Worm (Caenorhabditis elegans): ENCODE results near the gene skr-8.

skr-8 gene

DNA sequence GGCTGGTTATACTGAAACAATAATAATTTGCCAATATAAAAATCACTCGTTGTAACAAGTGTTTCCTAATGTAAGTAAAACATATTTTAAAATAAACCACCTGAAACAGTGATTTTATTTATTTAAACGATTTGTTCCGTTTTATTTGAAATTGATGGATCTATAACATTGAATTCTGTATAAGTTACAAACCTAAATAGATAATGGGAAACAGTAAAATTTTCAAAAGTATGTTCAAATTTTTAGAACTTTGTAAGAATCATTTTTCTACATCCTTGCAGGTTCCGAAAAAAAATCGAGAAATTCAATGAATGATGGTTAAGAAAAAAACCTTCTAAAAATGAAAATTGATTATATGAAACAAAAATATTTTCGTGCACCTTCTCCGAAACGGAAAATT lies 27.9 kb upstream of the skr-8 start:
- TF ChIP-seq lin-11 (tag; optimal IDR thresholded peaks at IDR 0.05) (no peak), ztf-4 (tag; optimal IDR thresholded peaks at IDR 0.05) (no peak), blmp-1 (tag; optimal IDR thresholded peaks at IDR 0.05; ENCODE audit: insufficient read depth) (no peak), fos-1 (tag; optimal IDR thresholded peaks at IDR 0.05) (no peak), nhr-25 (tag; optimal IDR thresholded peaks at IDR 0.05) (no peak), mdl-1 (tag; optimal IDR thresholded peaks at IDR 0.05) (no peak), alr-1 (tag; optimal IDR thresholded peaks at IDR 0.05) (no peak), ceh-16 (tag; optimal IDR thresholded peaks at IDR 0.05) (no peak), nhr-77 (tag; optimal IDR thresholded peaks at IDR 0.05) (no peak)

DNA sequence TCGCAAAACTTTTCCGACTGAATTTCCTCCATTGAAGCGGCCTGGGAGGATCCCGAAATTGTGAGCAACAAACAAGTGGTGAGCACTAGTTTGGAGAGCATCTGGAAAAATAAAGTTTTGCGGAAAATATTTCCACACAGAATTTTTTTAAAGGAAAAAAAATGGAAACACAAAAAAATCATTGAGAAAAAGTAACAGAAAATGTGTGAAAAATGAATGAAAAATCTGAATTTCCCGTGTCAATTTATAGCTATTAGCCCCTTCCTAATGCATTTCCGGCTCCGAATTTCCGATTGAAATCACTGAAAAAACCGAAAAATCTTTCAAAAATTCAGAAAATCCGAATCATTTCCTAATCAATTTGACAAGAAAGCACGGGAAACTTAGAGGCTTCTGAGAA lies 26.2 kb upstream of the skr-8 start, which contains the start of gene flp-17:
TSS of gene flp-17 (minus strand) at position 101 of the 400 bp plus-strand sequence.
- TF ChIP-seq nhr-129 (tag; optimal IDR thresholded peaks at IDR 0.05) (no peak), blmp-1 (tag; optimal IDR thresholded peaks at IDR 0.05; ENCODE audit: insufficient read depth) (no peak), nhr-77 (tag; optimal IDR thresholded peaks at IDR 0.05) (no peak), peb-1 (tag; optimal IDR thresholded peaks at IDR 0.05) (no peak)

DNA sequence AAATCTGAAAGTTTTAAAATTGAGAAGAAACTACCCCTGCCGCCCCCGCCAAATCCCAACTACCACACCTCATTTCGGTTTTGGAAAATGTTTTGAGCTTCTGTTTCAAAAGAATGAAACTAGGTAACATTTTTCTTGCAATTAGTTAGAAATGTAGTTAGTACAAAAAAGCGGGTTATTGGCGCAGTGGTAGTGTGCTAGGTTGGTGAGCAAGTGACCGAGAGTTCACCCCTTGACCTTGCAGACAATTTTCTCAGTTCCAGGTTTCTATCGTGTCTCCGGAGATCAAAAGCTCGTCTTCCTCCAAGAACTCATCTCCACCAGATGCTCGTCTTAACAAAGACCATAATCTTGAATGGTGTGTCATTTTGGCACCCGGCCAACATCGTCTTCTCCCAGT lies 23.6 kb upstream of the skr-8 start:
- no peak for TF ChIP-seq unc-55 (GFP tag; optimal IDR thresholded peaks at IDR 0.05)
- TF ChIP-seq unc-39 (tag; optimal IDR thresholded peaks at IDR 0.05): no peak
- no peak for TF ChIP-seq lin-39 (tag; optimal IDR thresholded peaks at IDR 0.05)
- TF ChIP-seq nhr-129 (tag; optimal IDR thresholded peaks at IDR 0.05): no peak
- TF ChIP-seq sem-4 (tag; optimal IDR thresholded peaks at IDR 0.05): no peak
- TF ChIP-seq sma-9 (GFP tag; optimal IDR thresholded peaks at IDR 0.05): no peak
- no peak for TF ChIP-seq sma-9 (tag; optimal IDR thresholded peaks at IDR 0.05)

DNA sequence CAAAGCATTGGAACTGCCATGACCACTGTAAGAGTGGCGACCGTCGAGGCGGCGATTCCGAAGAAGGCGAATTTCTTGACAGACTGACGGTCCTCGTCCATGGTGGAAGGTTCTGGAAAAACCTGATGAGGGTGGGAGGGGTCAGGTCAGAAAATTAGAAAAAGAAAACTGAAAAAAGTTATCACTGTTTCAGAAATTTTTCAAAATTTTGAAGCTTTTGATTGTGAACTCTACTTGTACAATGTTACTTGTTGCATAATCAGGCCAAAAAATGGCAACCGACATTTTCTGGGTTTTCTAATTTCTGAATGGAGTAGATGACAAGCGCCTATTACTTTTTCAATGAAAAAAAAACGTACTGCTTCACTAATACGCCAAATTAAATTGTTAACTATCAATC lies 18.0 kb upstream of the skr-8 start, which contains the start of gene col-138:
TSS of gene col-138 (minus strand) at position 101 of the 400 bp plus-strand sequence.
- TF ChIP-seq crh-2 (tag; optimal IDR thresholded peaks at IDR 0.05) (no peak), mdl-1 (tag; optimal IDR thresholded peaks at IDR 0.05) (no peak), gmeb-1 (tag; optimal IDR thresholded peaks at IDR 0.05) (no peak), nhr-237 (tag; optimal IDR thresholded peaks at IDR 0.05) (no peak), R02D3.7 (tag; optimal IDR thresholded peaks at IDR 0.05) (no peak), aly-2 (tag; optimal IDR thresholded peaks at IDR 0.05) (no peak), unc-55 (GFP tag; optimal IDR thresholded peaks at IDR 0.05) (no peak)

DNA sequence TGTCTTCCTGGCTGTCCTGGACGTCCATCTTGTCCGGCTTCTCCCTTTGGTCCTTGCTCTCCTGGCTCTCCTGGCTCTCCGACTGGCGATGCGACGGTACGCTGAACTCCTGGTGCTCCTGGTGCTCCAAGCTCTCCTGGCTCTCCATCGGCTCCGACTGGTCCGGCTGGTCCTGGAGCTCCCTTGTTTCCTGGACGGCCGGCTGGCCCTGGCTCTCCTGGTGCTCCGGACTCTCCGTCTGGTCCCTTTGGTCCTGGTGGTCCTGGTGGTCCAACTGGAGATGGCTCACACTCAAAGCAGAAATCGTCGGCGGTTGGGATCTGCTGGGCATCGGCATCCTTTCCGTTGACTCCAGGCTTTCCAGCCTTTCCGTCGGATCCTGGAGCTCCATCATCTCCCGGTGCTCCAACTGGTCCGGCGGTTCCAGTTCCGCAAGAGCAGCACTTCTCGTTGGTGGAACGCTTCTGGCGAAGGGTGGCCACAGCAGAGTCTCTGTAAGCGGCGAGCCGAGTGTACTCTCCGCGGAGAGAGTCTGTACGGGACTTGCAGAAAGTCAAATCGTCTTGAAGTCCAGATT lies 17.5 kb upstream of the skr-8 start:
- TF ChIP-seq ztf-4 (tag; optimal IDR thresholded peaks at IDR 0.05) (no peak), nhr-6 (tag; optimal IDR thresholded peaks at IDR 0.05) (no peak), ceh-82 (tag; optimal IDR thresholded peaks at IDR 0.05) (no peak), unc-55 (GFP tag; optimal IDR thresholded peaks at IDR 0.05) (no peak), unc-39 (tag; optimal IDR thresholded peaks at IDR 0.05) (no peak), zag-1 (tag; optimal IDR thresholded peaks at IDR 0.05) (no peak), nhr-12 (tag; optimal IDR thresholded peaks at IDR 0.05) (no peak), ztf-1 (GFP tag; conservative IDR thresholded peaks at IDR 0.05) (no peak), ZK546.5 (tag; optimal IDR thresholded peaks at IDR 0.05) (no peak), ceh-16 (tag; optimal IDR thresholded peaks at IDR 0.05) (no peak), F13H6.1 (tag; optimal IDR thresholded peaks at IDR 0.05) (no peak), peb-1 (tag; optimal IDR thresholded peaks at IDR 0.05) (no peak), ama-1 (optimal IDR thresholded peaks at IDR 0.05) (no peak), alr-1 (tag; optimal IDR thresholded peaks at IDR 0.05) (no peak), sma-9 (GFP tag; optimal IDR thresholded peaks at IDR 0.05) (no peak), sma-9 (tag; optimal IDR thresholded peaks at IDR 0.05) (no peak), nhr-25 (tag; optimal IDR thresholded peaks at IDR 0.05) (no peak), C34F6.9 (tag; optimal IDR thresholded peaks at IDR 0.05) (no peak), elt-3 (tag; optimal IDR thresholded peaks at IDR 0.05) (no peak)

DNA sequence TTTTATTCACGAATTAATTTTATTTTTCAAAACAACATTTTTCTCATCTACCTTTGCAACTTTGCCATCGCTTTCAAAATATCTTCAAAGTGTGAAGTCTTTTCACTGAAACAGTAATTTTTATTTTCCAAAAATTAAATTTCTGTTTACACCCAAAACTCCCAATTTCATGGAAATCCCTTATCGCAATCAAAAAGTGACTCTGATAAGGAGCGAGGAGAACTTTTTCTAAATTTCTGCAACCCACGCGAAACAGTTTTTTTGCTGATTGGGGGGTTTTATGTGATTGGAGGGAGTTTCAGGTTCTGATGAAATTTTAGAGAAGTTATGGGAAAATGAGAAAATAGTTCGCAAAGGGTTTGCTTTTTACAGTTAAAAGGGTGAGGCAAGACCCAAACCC lies 13.9 kb upstream of the skr-8 start:
- TF ChIP-seq nhr-11 (tag; optimal IDR thresholded peaks at IDR 0.05) (no peak), blmp-1 (tag; optimal IDR thresholded peaks at IDR 0.05; ENCODE audit: insufficient read depth) (no peak), nhr-21 (tag; optimal IDR thresholded peaks at IDR 0.05) (no peak), fos-1 (tag; optimal IDR thresholded peaks at IDR 0.05) (peak; percentile 18)

All from whole organism, L2 larva.